Fruit fly (Drosophila melanogaster): ENCODE data around the gene Ddrgk1.

- TF ChIP-seq CG8478 (optimal IDR thresholded peaks at IDR 0.05), result no peak
- TF ChIP-seq CTCF (optimal IDR thresholded peaks at IDR 0.05), result no peak
Measured at dm6 chr3R:21192267-21192666, 22.6 kb upstream of the Ddrgk1 start.
